Worm (Caenorhabditis elegans) whole organism, L4/young adult: Measurements from ENCODE around the gene npr-9.

Source experiments
- dao-5 ChIP-seq: sonication (generic microtip); optimal IDR thresholded peaks from 2 replicates; lab custom pipeline; 2016; ENCODE audit warnings: missing genotype, missing genetic modification characterization, moderate library complexity, missing compliant biosample characterization
- him-1 ChIP-seq: sonication (generic microtip); optimal IDR thresholded peaks from 2 replicates; lab custom pipeline; 2016; ENCODE audit warnings: missing genotype, missing genetic modification reagents, missing genetic modification characterization, missing compliant biosample characterization

DNA sequence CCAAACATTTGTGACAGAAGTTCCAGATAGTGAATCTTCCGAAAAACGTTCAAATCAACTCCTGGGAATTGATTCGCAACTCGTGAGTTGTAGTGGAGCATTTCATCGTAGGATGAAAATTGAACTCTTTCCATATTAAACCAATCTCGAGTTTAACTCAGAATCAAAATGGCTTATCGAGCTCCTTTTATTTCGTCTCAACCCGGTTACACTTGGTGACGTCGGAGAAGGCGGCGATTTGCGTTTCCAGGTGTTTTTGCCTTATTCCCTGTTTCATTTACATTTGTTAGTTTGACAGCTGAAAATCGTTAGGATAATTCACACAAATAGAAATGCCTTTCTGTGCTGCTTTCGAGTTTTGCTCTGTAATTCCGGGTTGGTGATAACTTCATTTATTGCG lies 46.0 kb downstream of the npr-9 start, which contains the start of gene F42E11.3:
- TF ChIP-seq him-1 (tag; lab: Kevin White, UChicago), result no peak
- TF ChIP-seq dao-5 (tag; lab: Kevin White, UChicago), result no peak
